Fruit fly (Drosophila melanogaster) whole organism, adult: ENCODE results near the gene CG13082.

Source experiments
- CG11617 ChIP-seq: fragments of 200-800 bp; sonication (Bioruptor generic); optimal IDR thresholded peaks from 2 replicates; lab custom pipeline; 2017; ENCODE audit warnings: mild to moderate bottlenecking, missing biosample characterization, missing genetic modification reagents, missing genetic modification characterization
- CG12768 ChIP-seq: fragments of 200-800 bp; sonication (Bioruptor generic); optimal IDR thresholded peaks from 2 replicates; lab custom pipeline; 2017; ENCODE audit warnings: missing biosample characterization, missing genetic modification characterization, mild to moderate bottlenecking, moderate library complexity, missing genetic modification reagents
- CG14711 ChIP-seq: fragments of 200-800 bp; sonication (Bioruptor generic); optimal IDR thresholded peaks from 2 replicates; lab custom pipeline; 2018; ENCODE audit warnings: missing biosample characterization, mild to moderate bottlenecking, missing genetic modification characterization, moderate library complexity
- CG1620 ChIP-seq: fragments of 200-800 bp; sonication (Bioruptor generic); optimal IDR thresholded peaks from 2 replicates; lab custom pipeline; 2016; ENCODE audit warnings: missing biosample characterization, missing genetic modification characterization
- CG33017 ChIP-seq: fragments of 200-800 bp; sonication (Bioruptor generic); optimal IDR thresholded peaks from 2 replicates; lab custom pipeline; 2018; ENCODE audit warnings: missing biosample characterization, mild to moderate bottlenecking, missing genetic modification characterization, moderate library complexity
- CG5204 ChIP-seq: fragments of 200-800 bp; sonication (Bioruptor generic); optimal IDR thresholded peaks from 2 replicates; lab custom pipeline; 2016; ENCODE audit warnings: missing biosample characterization, missing genetic modification characterization
- CG7045 ChIP-seq: fragments of 200-800 bp; sonication (Bioruptor generic); optimal IDR thresholded peaks from 2 replicates; lab custom pipeline; 2017; ENCODE audit warnings: missing biosample characterization, mild to moderate bottlenecking, missing genetic modification characterization
- CG7101 ChIP-seq: fragments of 200-800 bp; sonication (Bioruptor generic); optimal IDR thresholded peaks from 2 replicates; lab custom pipeline; 2018; ENCODE audit warnings: missing biosample characterization, mild to moderate bottlenecking, missing genetic modification characterization, moderate library complexity
- Clk ChIP-seq: fragments of 200-800 bp; sonication (Bioruptor generic); optimal IDR thresholded peaks from 2 replicates; lab custom pipeline; 2017; ENCODE audit warnings: missing biosample characterization, missing genetic modification characterization
- Crg-1 ChIP-seq: fragments of 200-800 bp; sonication (Bioruptor generic); optimal IDR thresholded peaks from 2 replicates; lab custom pipeline; 2016; ENCODE audit warnings: missing biosample characterization, missing genetic modification characterization
- Hr96 ChIP-seq: fragments of 200-800 bp; sonication (Bioruptor generic); optimal IDR thresholded peaks from 2 replicates; lab custom pipeline; 2016; ENCODE audit warnings: missing biosample characterization, missing genetic modification characterization
- Mnt ChIP-seq: fragments of 200-800 bp; sonication (Bioruptor generic); optimal IDR thresholded peaks from 2 replicates; lab custom pipeline; 2016; ENCODE audit warnings: missing biosample characterization, mild to moderate bottlenecking, missing genetic modification characterization
- bab1 ChIP-seq: fragments of 200-800 bp; sonication (Bioruptor generic); optimal IDR thresholded peaks from 3 replicates; lab custom pipeline; 2019; ENCODE audit warnings: missing biosample characterization, mild to moderate bottlenecking, missing genetic modification characterization, moderate library complexity
- cic ChIP-seq: fragments of 200-800 bp; sonication (Bioruptor generic); optimal IDR thresholded peaks from 2 replicates; lab custom pipeline; 2017; ENCODE audit warnings: missing biosample characterization, mild to moderate bottlenecking, missing genetic modification characterization, moderate library complexity
- cnc ChIP-seq, 2 experiments: fragments of >200 bp; optimal IDR thresholded peaks; 2 replicates each; lab custom pipeline; 2017
- kay ChIP-seq: fragments of 200-800 bp; sonication (Bioruptor generic); peaks from one replicate; lab custom pipeline; 2016; ENCODE audit warnings: missing biosample characterization, missing genetic modification characterization, borderline replicate concordance
- ovo ChIP-seq: fragments of 200-800 bp; sonication (Bioruptor generic); optimal IDR thresholded peaks from 2 replicates; lab custom pipeline; 2016; ENCODE audit warnings: missing biosample characterization, missing genetic modification characterization
- pad ChIP-seq: fragments of 200-800 bp; sonication (Bioruptor generic); optimal IDR thresholded peaks from 3 replicates; lab custom pipeline; 2017; ENCODE audit warnings: missing biosample characterization, missing genetic modification characterization, mild to moderate bottlenecking, moderate library complexity, missing genetic modification reagents
- tj ChIP-seq: fragments of 200-800 bp; sonication (Bioruptor generic); optimal IDR thresholded peaks from 3 replicates; lab custom pipeline; 2017; ENCODE audit warnings: missing biosample characterization, mild to moderate bottlenecking, missing genetic modification characterization, moderate library complexity
- toe ChIP-seq: fragments of 200-800 bp; sonication (Bioruptor generic); optimal IDR thresholded peaks from 2 replicates; lab custom pipeline; 2016; ENCODE audit warnings: missing biosample characterization, missing genetic modification characterization

Gene CG13082

DNA sequence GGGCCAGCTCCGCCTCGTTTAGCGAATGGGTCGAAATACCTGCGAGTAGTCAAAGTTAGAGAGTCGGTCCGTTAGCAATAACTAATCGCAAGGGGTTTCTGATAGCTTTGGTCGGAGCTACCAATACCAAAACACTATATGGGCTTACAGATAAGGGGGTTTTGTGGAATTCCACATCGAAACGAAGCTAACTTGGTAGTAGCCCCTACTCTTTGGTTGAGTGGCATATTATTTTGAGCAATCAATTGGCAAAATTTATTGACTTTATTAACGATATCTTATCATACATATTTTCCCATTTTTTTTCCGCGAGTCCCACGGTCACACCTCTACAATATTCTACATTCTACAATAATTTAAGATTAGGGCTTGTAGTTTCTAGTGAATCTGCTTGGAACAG is 31.9 kb upstream of the CG13082 start:
- TF ChIP-seq CG7101 (tag; lab: Kevin White, UChicago) (no peak), CG12768 (no peak), Mnt (GFP tag; lab: Kevin White, UChicago) (no peak), CG11617 (no peak), toe (GFP tag; lab: Kevin White, UChicago) (no peak), CG14711 (tag; lab: Kevin White, UChicago) (no peak), CG5204 (GFP tag; lab: Kevin White, UChicago) (no peak), Hr96 (GFP tag; lab: Kevin White, UChicago) (no peak), kay (no peak), CG33017 (tag; lab: Kevin White, UChicago) (no peak), ovo (no peak), tj (GFP tag; lab: Kevin White, UChicago) (no peak), CG1620 (GFP tag; lab: Kevin White, UChicago) (no peak), cic (GFP tag; lab: Kevin White, UChicago) (no peak), Crg-1 (GFP tag; lab: Kevin White, UChicago) (no peak), Clk (GFP tag; lab: Kevin White, UChicago) (no peak), cnc (optimal IDR thresholded peaks at IDR 0.05; lab: Kevin White, UChicago) (no peak), CG7045 (GFP tag; lab: Kevin White, UChicago) (no peak), pad (GFP tag; lab: Kevin White, UChicago) (no peak), bab1 (no peak)

DNA sequence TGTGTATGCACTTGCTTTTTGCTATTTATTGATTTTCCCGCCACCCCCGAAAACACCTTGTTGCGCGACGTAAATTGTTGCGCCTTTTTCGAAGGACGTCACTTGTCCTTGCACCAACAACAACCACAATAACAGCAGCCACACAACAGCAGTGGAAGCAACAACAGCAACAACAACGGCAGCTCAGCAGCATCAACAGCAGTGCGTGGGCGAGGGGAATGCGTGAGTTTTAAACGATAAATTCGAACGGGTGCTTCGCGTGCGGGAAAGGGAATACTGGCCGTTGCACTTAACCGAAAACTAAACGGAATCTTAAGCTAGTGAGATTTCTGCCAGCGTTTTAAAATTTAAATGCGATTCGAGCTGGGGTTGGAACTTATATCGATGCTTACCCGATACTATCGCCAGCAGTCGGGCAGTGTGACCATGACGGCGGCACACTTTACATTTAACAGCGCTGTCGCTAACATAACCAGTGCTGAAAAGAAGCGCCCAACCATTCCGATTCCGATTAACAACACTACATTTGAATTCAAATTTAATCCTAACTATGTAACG is 29.8 kb upstream of the CG13082 start, which contains the start of gene cyst:
Gene cyst (minus strand): TSS at position 404 of the 558 bp plus-strand sequence.
- TF ChIP-seq kay (no peak), CG14711 (tag; lab: Kevin White, UChicago) (peak; percentile 13), CG7101 (tag; lab: Kevin White, UChicago) (peak; percentile 53), Mnt (GFP tag; lab: Kevin White, UChicago) (peak; percentile 60), Hr96 (GFP tag; lab: Kevin White, UChicago) (peak; percentile 61), ovo (peak; percentile 45), Crg-1 (GFP tag; lab: Kevin White, UChicago) (peak; percentile 74), toe (GFP tag; lab: Kevin White, UChicago) (peak; percentile 42), CG1620 (GFP tag; lab: Kevin White, UChicago) (peak; percentile 75), CG11617 (peak; percentile 10), tj (GFP tag; lab: Kevin White, UChicago) (peak; percentile 52), CG7045 (GFP tag; lab: Kevin White, UChicago) (peak; percentile 6), CG5204 (GFP tag; lab: Kevin White, UChicago) (peak; percentile 29), CG33017 (tag; lab: Kevin White, UChicago) (peak; percentile 3), CG12768 (no peak), cnc (optimal IDR thresholded peaks at IDR 0.05; lab: Kevin White, UChicago) (no peak), pad (GFP tag; lab: Kevin White, UChicago) (peak; percentile 70), Clk (GFP tag; lab: Kevin White, UChicago) (no peak), bab1 (peak; percentile 44), cic (GFP tag; lab: Kevin White, UChicago) (peak; percentile 37)

DNA sequence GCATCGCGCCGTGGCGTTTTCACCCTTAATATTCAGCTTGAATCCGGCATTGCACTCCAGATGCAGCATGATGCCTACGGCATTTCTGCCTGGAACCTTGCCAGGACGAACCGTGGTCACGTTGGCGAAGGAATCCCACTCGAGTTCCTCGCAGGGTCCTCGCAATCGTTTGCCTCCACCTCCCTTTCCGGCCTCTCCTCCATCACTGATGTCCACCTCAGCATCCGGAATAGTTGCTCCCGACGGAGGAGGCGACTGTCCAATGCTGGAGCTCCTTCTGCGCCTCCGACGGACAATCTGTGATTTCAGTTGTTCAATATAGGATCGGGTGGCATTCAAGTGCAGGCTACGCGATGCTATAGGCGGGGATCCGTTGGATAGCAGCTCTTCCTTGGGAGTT is 26.0 kb upstream of the CG13082 start:
- TF ChIP-seq Clk (GFP tag; lab: Kevin White, UChicago) (no peak), cnc (optimal IDR thresholded peaks at IDR 0.05; lab: Kevin White, UChicago) (no peak), CG5204 (GFP tag; lab: Kevin White, UChicago) (no peak)

DNA sequence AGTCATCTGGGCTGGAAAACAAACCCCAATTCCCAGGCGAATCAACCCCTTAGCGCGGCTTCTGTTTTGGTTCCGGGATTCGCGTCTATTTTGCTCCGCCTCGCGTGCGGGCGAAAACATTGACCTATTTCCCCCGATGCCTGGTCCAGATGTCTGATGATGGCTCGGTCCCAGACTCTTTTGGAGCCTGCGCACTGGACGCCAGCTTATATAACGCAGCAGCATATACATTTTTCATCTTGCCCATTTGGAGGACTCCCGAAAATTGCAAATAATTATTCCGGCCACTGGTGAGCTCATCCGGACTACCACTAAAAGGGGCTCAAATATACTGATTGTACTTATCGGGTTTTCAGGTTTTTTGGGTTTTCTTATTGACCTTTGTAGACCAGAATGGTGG is 22.2 kb upstream of the CG13082 start:
- no peak for TF ChIP-seq pad (GFP tag; lab: Kevin White, UChicago)
- no peak for TF ChIP-seq Hr96 (GFP tag; lab: Kevin White, UChicago)
- no peak for TF ChIP-seq tj (GFP tag; lab: Kevin White, UChicago)
- no peak for TF ChIP-seq CG7101 (tag; lab: Kevin White, UChicago)
- no peak for TF ChIP-seq cic (GFP tag; lab: Kevin White, UChicago)
- TF ChIP-seq Mnt (GFP tag; lab: Kevin White, UChicago): no peak
- TF ChIP-seq Crg-1 (GFP tag; lab: Kevin White, UChicago): no peak

DNA sequence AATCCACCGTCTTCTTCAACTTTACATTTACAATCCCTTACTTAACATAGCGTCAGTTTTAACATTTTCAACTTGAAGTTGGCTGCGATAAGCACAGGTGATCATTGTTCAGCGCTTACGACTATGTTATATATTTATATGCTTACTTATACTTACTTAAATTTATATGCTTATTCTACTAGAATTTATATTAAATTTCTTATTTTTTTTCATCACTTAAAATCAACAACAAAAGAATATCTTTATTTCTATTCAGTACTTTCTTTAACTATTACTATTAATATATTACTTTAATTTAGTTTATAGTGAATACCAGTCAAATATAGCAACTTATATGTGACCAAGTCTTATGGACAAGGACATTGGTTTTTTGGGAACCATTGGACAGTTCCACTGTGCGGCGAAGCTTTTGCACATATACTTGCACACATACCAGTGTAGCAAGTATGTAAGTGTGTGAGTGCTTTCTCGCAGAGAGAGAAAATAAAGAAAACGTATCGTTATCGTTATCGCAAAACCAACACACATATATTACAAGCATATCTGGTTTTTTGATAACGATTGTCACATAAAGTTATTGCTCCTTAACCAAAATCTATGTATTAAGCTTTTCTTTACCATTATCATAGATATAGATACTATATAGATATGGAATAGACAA is 20.9 kb upstream of the CG13082 start, which contains the start of gene Hasp:
Gene Hasp (minus strand): TSS at position 51 of the 661 bp plus-strand sequence.
- TF ChIP-seq cic (GFP tag; lab: Kevin White, UChicago) (no peak), CG14711 (tag; lab: Kevin White, UChicago) (peak; percentile 8), CG5204 (GFP tag; lab: Kevin White, UChicago) (peak; percentile 25), kay (no peak), Hr96 (GFP tag; lab: Kevin White, UChicago) (no peak), Clk (GFP tag; lab: Kevin White, UChicago) (no peak), CG1620 (GFP tag; lab: Kevin White, UChicago) (no peak), CG7045 (GFP tag; lab: Kevin White, UChicago) (peak; percentile 25), toe (GFP tag; lab: Kevin White, UChicago) (no peak), bab1 (no peak), CG11617 (no peak), cnc (optimal IDR thresholded peaks at IDR 0.05; lab: Kevin White, UChicago) (no peak)

DNA sequence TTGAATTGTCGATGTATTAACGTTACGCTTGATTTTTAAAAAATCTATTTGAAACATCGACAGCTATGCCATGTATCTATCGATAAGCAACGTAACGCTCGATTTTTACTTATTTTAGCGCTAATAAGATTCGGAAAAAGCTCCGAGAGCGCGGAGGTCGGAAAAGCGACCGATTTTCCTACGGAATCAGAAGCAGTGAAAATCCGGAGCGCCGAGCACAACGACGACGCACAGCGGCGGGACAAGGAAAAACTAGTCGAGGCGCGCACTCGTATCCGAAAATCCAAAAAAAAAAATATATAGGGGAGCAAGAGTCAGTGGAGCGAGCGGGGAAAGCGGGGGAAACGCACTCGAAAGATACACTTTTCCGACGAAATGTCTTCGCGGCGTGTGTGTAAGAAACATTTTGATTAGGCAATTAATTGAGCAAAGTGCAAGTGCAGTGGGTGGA is 19.6 kb upstream of the CG13082 start, which contains the start of gene CG10132:
Gene CG10132 (plus strand): TSS at position 189 of the 451 bp plus-strand sequence.
- TF ChIP-seq CG1620 (GFP tag; lab: Kevin White, UChicago) (no peak), CG33017 (tag; lab: Kevin White, UChicago) (no peak), Hr96 (GFP tag; lab: Kevin White, UChicago) (no peak), CG5204 (GFP tag; lab: Kevin White, UChicago) (no peak), CG7045 (GFP tag; lab: Kevin White, UChicago) (no peak), CG11617 (no peak), CG14711 (tag; lab: Kevin White, UChicago) (no peak)
